Fruit fly (Drosophila melanogaster) whole organism, embryonic: Measurements from ENCODE around the gene CG2129.
A peak's percentile ranks its signal among the peaks of the same experiment; 100 is the strongest.

Experiments
- ATbp ChIP-seq: fragments of 200-800 bp; sonication (Bioruptor generic); optimal IDR thresholded peaks from 2 replicates; lab custom pipeline; 2017; ENCODE audit warnings: missing biosample characterization, mild to moderate bottlenecking, missing genetic modification characterization, missing genetic modification reagents
- Adf1 ChIP-seq: fragments of 200-800 bp; sonication (Bioruptor generic); IDR thresholded peaks from 2 replicates; pipeline ENCODE4 v1.3.6; 2022; ENCODE audit warnings: missing biosample characterization, missing genetic modification characterization
- Aef1 ChIP-seq: fragments of 200-800 bp; sonication (Bioruptor generic); IDR thresholded peaks from 3 replicates; pipeline ENCODE4 v1.3.6; 2022; ENCODE audit warnings: missing biosample characterization, missing genetic modification characterization
- Bgb ChIP-seq: fragments of 200-800 bp; sonication (Bioruptor generic); IDR thresholded peaks from 2 replicates; pipeline ENCODE4 v1.3.6; 2022; ENCODE audit warnings: missing biosample characterization, missing genetic modification characterization; ENCODE audit not compliant: partially characterized antibody
- CG10654 ChIP-seq: fragments of 200-800 bp; sonication (Bioruptor generic); optimal IDR thresholded peaks from 2 replicates; lab custom pipeline; 2016; ENCODE audit warnings: missing biosample characterization, missing genetic modification characterization
- CG11695 ChIP-seq: fragments of 200-800 bp; sonication (Bioruptor generic); IDR thresholded peaks from 3 replicates; pipeline ENCODE4 v1.3.6; 2022; ENCODE audit warnings: missing biosample characterization, missing genetic modification characterization
- CG12071 ChIP-seq: fragments of 200-800 bp; sonication (Bioruptor generic); optimal IDR thresholded peaks from 3 replicates; lab custom pipeline; 2018; ENCODE audit warnings: missing biosample characterization, mild to moderate bottlenecking, missing genetic modification characterization
- CG13894 ChIP-seq: fragments of 200-800 bp; sonication (Bioruptor generic); optimal IDR thresholded peaks from 3 replicates; lab custom pipeline; 2018; ENCODE audit warnings: missing biosample characterization, mild to moderate bottlenecking, missing genetic modification characterization, moderate library complexity
- CG14710 ChIP-seq: fragments of 200-800 bp; sonication (Bioruptor generic); optimal IDR thresholded peaks from 3 replicates; lab custom pipeline; 2019; ENCODE audit warnings: missing biosample characterization, mild to moderate bottlenecking, missing genetic modification characterization, moderate library complexity
- CG14965 ChIP-seq: fragments of 200-800 bp; sonication (Bioruptor generic); optimal IDR thresholded peaks from 2 replicates; lab custom pipeline; 2016; ENCODE audit warnings: missing biosample characterization, missing genetic modification characterization, borderline replicate concordance
- CG15514 ChIP-seq: fragments of 200-800 bp; sonication (Bioruptor generic); optimal IDR thresholded peaks from 3 replicates; lab custom pipeline; 2017; ENCODE audit warnings: missing biosample characterization, missing genetic modification characterization, mild to moderate bottlenecking, moderate library complexity, missing genetic modification reagents
- CG15696 ChIP-seq: fragments of 200-800 bp; sonication (Bioruptor generic); optimal IDR thresholded peaks from 2 replicates; lab custom pipeline; 2019; ENCODE audit warnings: missing biosample characterization, mild to moderate bottlenecking, missing genetic modification characterization, moderate library complexity
- CG16779 ChIP-seq: fragments of 200-800 bp; sonication (Bioruptor generic); IDR thresholded peaks from 2 replicates; pipeline ENCODE4 v1.3.6; 2022; ENCODE audit warnings: missing biosample characterization, missing genetic modification characterization
- CG16813 ChIP-seq: fragments of 200-800 bp; sonication (Bioruptor generic); IDR thresholded peaks from 3 replicates; pipeline ENCODE4 v1.3.6; 2022; ENCODE audit warnings: missing biosample characterization, missing genetic modification characterization; ENCODE audit not compliant: partially characterized antibody
- CG32532 ChIP-seq: fragments of 200-800 bp; sonication (Bioruptor generic); IDR thresholded peaks from 2 replicates; pipeline ENCODE4 v1.3.6; 2022; ENCODE audit warnings: missing biosample characterization, missing genetic modification characterization
- CG32767 ChIP-seq: fragments of 200-800 bp; sonication (Bioruptor generic); IDR thresholded peaks from 2 replicates; pipeline ENCODE4 v1.3.6; 2022; ENCODE audit warnings: missing biosample characterization, missing genetic modification characterization
- CG33213 ChIP-seq: fragments of 200-800 bp; sonication (Bioruptor generic); optimal IDR thresholded peaks from 3 replicates; lab custom pipeline; 2016; ENCODE audit warnings: missing biosample characterization, missing genetic modification characterization
- CG6175 ChIP-seq: fragments of 200-800 bp; sonication (Bioruptor generic); IDR thresholded peaks from 3 replicates; pipeline ENCODE4 v1.3.6; 2022; ENCODE audit warnings: missing biosample characterization, missing genetic modification characterization
- CG9932 ChIP-seq: fragments of 200-800 bp; sonication (Bioruptor generic); IDR thresholded peaks from 2 replicates; pipeline ENCODE4 v1.3.6; 2022; ENCODE audit warnings: missing biosample characterization, missing genetic modification characterization
- CHES-1-like ChIP-seq: fragments of 200-800 bp; sonication (Bioruptor generic); optimal IDR thresholded peaks from 2 replicates; lab custom pipeline; 2016; ENCODE audit warnings: missing biosample characterization, missing genetic modification characterization
- Deaf1 ChIP-seq: fragments of 200-800 bp; optimal IDR thresholded peaks from 3 replicates; lab custom pipeline; 2019; ENCODE audit warnings: missing biosample characterization, mild to moderate bottlenecking, missing genetic modification characterization, moderate library complexity
- Doc3 ChIP-seq: fragments of 200-800 bp; sonication (Bioruptor generic); IDR thresholded peaks from 3 replicates; pipeline ENCODE4 v1.3.6; 2022; ENCODE audit warnings: missing biosample characterization, missing genetic modification characterization; ENCODE audit not compliant: partially characterized antibody
- Dp ChIP-seq: fragments of 200-800 bp; sonication (Bioruptor generic); optimal IDR thresholded peaks from 2 replicates; lab custom pipeline; 2018; ENCODE audit warnings: missing biosample characterization, mild to moderate bottlenecking, missing genetic modification characterization, moderate library complexity
- Drgx ChIP-seq: fragments of 200-800 bp; sonication (Bioruptor generic); IDR thresholded peaks from 2 replicates; pipeline ENCODE4 v1.3.6; 2022; ENCODE audit warnings: missing biosample characterization, missing genetic modification characterization
- Ets97D ChIP-seq: fragments of 200-800 bp; sonication (Bioruptor generic); optimal IDR thresholded peaks from 3 replicates; lab custom pipeline; 2016; ENCODE audit warnings: missing biosample characterization, missing genetic modification characterization
- MBD-R2 ChIP-seq: fragments of 200-800 bp; sonication (Bioruptor generic); IDR thresholded peaks from 2 replicates; pipeline ENCODE4 v1.3.6; 2022; ENCODE audit warnings: missing biosample characterization, missing genetic modification characterization
- Med ChIP-seq: fragments of 200-800 bp; sonication (Bioruptor generic); peaks from one replicate; lab custom pipeline; 2016; ENCODE audit warnings: missing biosample characterization, missing genetic modification characterization, mild to moderate bottlenecking, inconsistent platforms, moderate library complexity
- Optix ChIP-seq: fragments of 200-800 bp; sonication (Bioruptor generic); IDR thresholded peaks from 3 replicates; pipeline ENCODE4 v1.3.6; 2022; ENCODE audit warnings: missing biosample characterization, missing genetic modification characterization
- Taf1 ChIP-seq: fragments of 200-800 bp; sonication (Bioruptor generic); IDR thresholded peaks from 2 replicates; pipeline ENCODE4 v1.3.6; 2022; ENCODE audit warnings: missing biosample characterization, missing genetic modification characterization
- amos ChIP-seq: fragments of 200-800 bp; sonication (Bioruptor generic); IDR thresholded peaks from 2 replicates; pipeline ENCODE4 v1.3.6; 2022; ENCODE audit warnings: missing biosample characterization, missing genetic modification characterization; ENCODE audit not compliant: partially characterized antibody
- br ChIP-seq: fragments of >200 bp; optimal IDR thresholded peaks from 2 replicates; lab custom pipeline; 2017
- ci ChIP-seq: fragments of 200-800 bp; sonication (Bioruptor generic); IDR thresholded peaks from 3 replicates; pipeline ENCODE4 v1.3.6; 2022; ENCODE audit warnings: missing biosample characterization, missing genetic modification characterization
- crol ChIP-seq: fragments of 200-800 bp; sonication (Bioruptor generic); IDR thresholded peaks from 2 replicates; pipeline ENCODE4 v1.3.6; 2022; ENCODE audit warnings: missing biosample characterization, missing genetic modification characterization
- eve ChIP-seq, 2 experiments: fragments of >200 bp; optimal IDR thresholded peaks; 2 replicates each; lab custom pipeline; 2017; ENCODE audit warnings: missing biosample characterization in 2 of 2, missing genetic modification characterization in 2 of 2
- fru ChIP-seq: fragments of >200 bp; optimal IDR thresholded peaks from 2 replicates; lab custom pipeline; 2017
- gsb-n ChIP-seq: fragments of 200-800 bp; sonication (Bioruptor generic); optimal IDR thresholded peaks from 3 replicates; lab custom pipeline; 2018; ENCODE audit warnings: missing biosample characterization, mild to moderate bottlenecking, missing genetic modification characterization
- kah ChIP-seq: fragments of 200-800 bp; sonication (Bioruptor generic); optimal IDR thresholded peaks from 2 replicates; lab custom pipeline; 2018; ENCODE audit warnings: missing biosample characterization, mild to moderate bottlenecking, missing genetic modification characterization
- otp ChIP-seq: fragments of 200-800 bp; sonication (Bioruptor generic); IDR thresholded peaks from 3 replicates; pipeline ENCODE4, ENCODE4 v1.3.6; 2022; ENCODE audit warnings: missing biosample characterization, missing genetic modification characterization
- pfk ChIP-seq: fragments of 200-800 bp; sonication (Bioruptor generic); optimal IDR thresholded peaks from 2 replicates; lab custom pipeline; 2018; ENCODE audit warnings: missing biosample characterization, mild to moderate bottlenecking, missing genetic modification characterization, moderate library complexity
- pzg ChIP-seq: fragments of 200-800 bp; sonication (Bioruptor generic); optimal IDR thresholded peaks from 3 replicates; lab custom pipeline; 2018; ENCODE audit warnings: missing biosample characterization, mild to moderate bottlenecking, missing genetic modification characterization, moderate library complexity
- row ChIP-seq: fragments of 200-800 bp; sonication (Bioruptor generic); IDR thresholded peaks from 3 replicates; pipeline ENCODE4 v1.3.6; 2022; ENCODE audit warnings: missing biosample characterization, missing genetic modification characterization
- run ChIP-seq: fragments of 200-800 bp; sonication (Bioruptor generic); optimal IDR thresholded peaks from 3 replicates; lab custom pipeline; 2018; ENCODE audit warnings: missing biosample characterization, mild to moderate bottlenecking, missing genetic modification characterization
- schlank ChIP-seq: fragments of 200-800 bp; sonication (Bioruptor generic); optimal IDR thresholded peaks from 2 replicates; lab custom pipeline; 2018; ENCODE audit warnings: missing biosample characterization, mild to moderate bottlenecking, missing genetic modification characterization
- scrt ChIP-seq: fragments of 200-800 bp; sonication (Bioruptor generic); optimal IDR thresholded peaks from 2 replicates; lab custom pipeline; 2018; ENCODE audit warnings: missing biosample characterization, mild to moderate bottlenecking, missing genetic modification characterization, moderate library complexity
- sens ChIP-seq: fragments of 200-800 bp; sonication (Bioruptor generic); peaks from one replicate; lab custom pipeline; 2016; ENCODE audit warnings: missing biosample characterization, missing genetic modification characterization
- sna ChIP-seq: fragments of 200-800 bp; sonication (Bioruptor generic); IDR thresholded peaks from 2 replicates; pipeline ENCODE4 v1.3.6; 2022; ENCODE audit warnings: missing biosample characterization, missing genetic modification characterization; ENCODE audit not compliant: partially characterized antibody
- sob ChIP-seq: fragments of 200-800 bp; sonication (Bioruptor generic); IDR thresholded peaks from 2 replicates; pipeline ENCODE4 v1.3.6; 2022; ENCODE audit warnings: missing biosample characterization, missing genetic modification characterization
- sr ChIP-seq: fragments of 200-800 bp; sonication (Bioruptor generic); IDR thresholded peaks from 3 replicates; pipeline ENCODE4 v1.3.6; 2022; ENCODE audit warnings: missing biosample characterization, missing genetic modification characterization
- zfh1 ChIP-seq: fragments of 200-800 bp; sonication (Bioruptor generic); IDR thresholded peaks from 3 replicates; pipeline ENCODE4 v1.3.6; 2022; ENCODE audit warnings: missing biosample characterization, missing genetic modification characterization

The CG2129 gene

dm6 chrX:8177030-8177349 is 31.4 kb downstream of the CG2129 start, which contains the start of gene slpr (continued):
- TF ChIP-seq Dp (peak; percentile 60), Doc3 (GFP tag; lab: Robert Waterston, UW) (no peak), gsb-n (tag; lab: Kevin White, UChicago) (no peak), CG11695 (GFP tag; lab: Robert Waterston, UW) (no peak), ATbp (no peak), CG33213 (GFP tag; lab: Kevin White, UChicago) (peak; percentile 3), CG9932 (GFP tag; lab: Robert Waterston, UW) (no peak), kah (GFP tag; lab: Kevin White, UChicago) (no peak), Ets97D (GFP tag; lab: Kevin White, UChicago) (peak; percentile 50), CG15514 (GFP tag; lab: Kevin White, UChicago) (peak; percentile 99)

- TF ChIP-seq amos (GFP tag; lab: Robert Waterston, UW), result peak; percentile 10; the same call in 1 of the 2 replicates
- TF ChIP-seq CG15696 (tag; lab: Kevin White, UChicago), result no peak
- TF ChIP-seq pzg (GFP tag; lab: Kevin White, UChicago), result peak; percentile 4
- no peak for TF ChIP-seq CG10654 (GFP tag; lab: Kevin White, UChicago)
- TF ChIP-seq Adf1, result peak; percentile 77
- TF ChIP-seq CG13894 (tag; lab: Kevin White, UChicago), result peak; percentile 19
- TF ChIP-seq CG32532 (GFP tag; lab: Robert Waterston, UW), result peak; percentile 20; the same call in 1 of the 2 replicates
- TF ChIP-seq Aef1 (GFP tag; lab: Robert Waterston, UW), result no peak
- 0 out of 2 replicates have a peak, but pooled peaks have one; percentile 16 for TF ChIP-seq Drgx (GFP tag; lab: Robert Waterston, UW)
- no peak for TF ChIP-seq CHES-1-like (GFP tag; lab: Kevin White, UChicago)
- TF ChIP-seq sens (GFP tag; lab: Kevin White, UChicago), result peak; percentile 7
- 0 out of 2 replicates have a peak, but pooled peaks have one; percentile 30 for TF ChIP-seq sob (GFP tag; lab: Robert Waterston, UW)
- TF ChIP-seq sna (GFP tag; lab: Robert Waterston, UW), result no peak
- peak; percentile 45; the same call in 1 of the 2 replicates for TF ChIP-seq CG16779 (GFP tag; lab: Robert Waterston, UW)
- peak; percentile 29 for TF ChIP-seq CG12071 (GFP tag; lab: Kevin White, UChicago)
- TF ChIP-seq zfh1 (GFP tag; lab: Robert Waterston, UW), result 0 out of 3 replicates have a peak, but pooled peaks have one; percentile 18
- peak; percentile 81 for TF ChIP-seq Med (GFP tag; lab: Kevin White, UChicago)
- no peak for TF ChIP-seq CG14965 (GFP tag; lab: Kevin White, UChicago)
- no peak for TF ChIP-seq otp (GFP tag; lab: Robert Waterston, UW)
- TF ChIP-seq row (GFP tag; lab: Robert Waterston, UW), result 0 out of 3 replicates have a peak, but pooled peaks have one; percentile 13
- no peak for TF ChIP-seq CG14710 (tag; lab: Kevin White, UChicago)
- no peak for TF ChIP-seq schlank (tag; lab: Kevin White, UChicago)
- TF ChIP-seq CG16813, result no peak
- no peak for TF ChIP-seq eve (GFP tag; optimal IDR thresholded peaks at IDR 0.05; lab: Kevin White, UChicago)
- TF ChIP-seq Deaf1, result peak; percentile 79
- peak; percentile 22; the same call in 1 of the 2 replicates for TF ChIP-seq MBD-R2 (GFP tag; lab: Robert Waterston, UW)
- TF ChIP-seq sr (GFP tag; lab: Robert Waterston, UW), result 0 out of 3 replicates have a peak, but pooled peaks have one; percentile 51
- peak; percentile 38; the same call in 1 of the 2 replicates for TF ChIP-seq Bgb (GFP tag; lab: Robert Waterston, UW)
- no peak for TF ChIP-seq CG6175 (GFP tag; lab: Robert Waterston, UW)
- no peak for TF ChIP-seq br (lab: Kevin White, UChicago)
- TF ChIP-seq ci (GFP tag; lab: Robert Waterston, UW), result peak; percentile 52; the same call in 2 of the 3 replicates
- TF ChIP-seq Optix, result 0 out of 3 replicates have a peak, but pooled peaks have one; percentile 20
- no peak for TF ChIP-seq run (tag; lab: Kevin White, UChicago)
- no peak for TF ChIP-seq scrt
- TF ChIP-seq CG32767, result peak; percentile 41; the same call in 1 of the 2 replicates
- no peak for TF ChIP-seq fru (lab: Kevin White, UChicago)
- peak; percentile 45; the same call in 1 of the 2 replicates for TF ChIP-seq crol (GFP tag; lab: Robert Waterston, UW)
- TF ChIP-seq pfk (GFP tag; lab: Kevin White, UChicago), result peak; percentile 19
- no peak for TF ChIP-seq Taf1 (GFP tag; lab: Robert Waterston, UW)
These were observed 32.1 kb downstream of the CG2129 start for dm6 chrX:8177742-8178141.
